Worm (Caenorhabditis elegans): ENCODE data around the gene ttll-15.

DNA sequence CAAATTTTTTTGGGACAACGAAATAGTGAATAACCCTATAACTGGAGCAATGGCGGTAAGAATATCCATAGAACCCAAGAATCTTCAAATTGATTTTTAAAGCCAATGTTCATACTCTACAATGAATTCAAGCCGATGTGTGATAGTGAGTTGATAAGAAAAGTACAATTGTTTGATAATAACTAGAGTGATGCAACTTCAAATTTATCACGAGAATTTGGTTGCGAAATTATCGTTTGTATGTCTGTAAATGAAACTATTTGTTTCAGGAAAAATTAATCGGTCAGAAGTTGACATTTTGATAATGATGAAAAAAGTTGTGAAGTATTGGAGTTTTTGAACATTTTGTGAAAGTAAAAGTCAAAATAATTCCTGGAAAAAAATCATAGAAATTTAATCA lies 41.0 kb downstream of the ttll-15 start:
- no peak for TF ChIP-seq rnt-1 (tag; optimal IDR thresholded peaks at IDR 0.05)
- no peak for TF ChIP-seq lim-6 (tag; optimal IDR thresholded peaks at IDR 0.05)
- no peak for TF ChIP-seq elt-4 (tag; optimal IDR thresholded peaks at IDR 0.05)
- TF ChIP-seq tbx-2 (tag; optimal IDR thresholded peaks at IDR 0.05) = no peak
- TF ChIP-seq pha-4 (tag; optimal IDR thresholded peaks at IDR 0.05) = no peak
- TF ChIP-seq ets-4 (tag; optimal IDR thresholded peaks at IDR 0.05) = no peak
- TF ChIP-seq ceh-9 (tag; optimal IDR thresholded peaks at IDR 0.05) = no peak
- TF ChIP-seq nhr-11 (tag; optimal IDR thresholded peaks at IDR 0.05) = no peak
- no peak for TF ChIP-seq C38D4.7 (GFP tag; optimal IDR thresholded peaks at IDR 0.05)
- TF ChIP-seq ceh-45 (GFP tag; IDR thresholded peaks at IDR 0.05) = no peak
- TF ChIP-seq ceh-14 (tag; optimal IDR thresholded peaks at IDR 0.05) = no peak
- no peak for TF ChIP-seq ceh-19 (GFP tag; optimal IDR thresholded peaks at IDR 0.05)
- no peak for TF ChIP-seq fkh-10 (GFP tag; optimal IDR thresholded peaks at IDR 0.05)
- no peak for TF ChIP-seq lin-11 (tag; optimal IDR thresholded peaks at IDR 0.05)
